Fruit fly (Drosophila melanogaster) whole organism, embryonic: Measurements from ENCODE around the gene CG9664.

Source experiments
- Awh ChIP-seq: fragments of 200-800 bp; sonication (Bioruptor generic); IDR thresholded peaks from 2 replicates; pipeline ENCODE4, ENCODE4 v1.3.6; 2022; ENCODE audit warnings: missing biosample characterization, missing genetic modification characterization
- BEAF-32 ChIP-seq: fragments of 200-800 bp; sonication (Bioruptor generic); optimal IDR thresholded peaks from 3 replicates; lab custom pipeline; 2017; ENCODE audit warnings: missing biosample characterization, missing genetic modification characterization, mild to moderate bottlenecking, moderate library complexity, missing genetic modification reagents
- BtbVII ChIP-seq: fragments of 200-800 bp; sonication (Bioruptor generic); optimal IDR thresholded peaks from 3 replicates; lab custom pipeline; 2017; ENCODE audit warnings: missing biosample characterization, mild to moderate bottlenecking, missing genetic modification characterization
- CG10147 ChIP-seq: fragments of 200-800 bp; sonication (Bioruptor generic); optimal IDR thresholded peaks from 2 replicates; lab custom pipeline; 2019; ENCODE audit warnings: missing biosample characterization, mild to moderate bottlenecking, missing genetic modification characterization, moderate library complexity
- CG10654 ChIP-seq: fragments of 200-800 bp; sonication (Bioruptor generic); optimal IDR thresholded peaks from 2 replicates; lab custom pipeline; 2016; ENCODE audit warnings: missing biosample characterization, missing genetic modification characterization
- CG11085 ChIP-seq: fragments of 200-800 bp; sonication (Bioruptor generic); IDR thresholded peaks from 2 replicates; pipeline ENCODE4 v1.3.6; 2022; ENCODE audit warnings: missing biosample characterization, missing genetic modification characterization
- CG12104 ChIP-seq: fragments of 200-800 bp; sonication (Bioruptor generic); optimal IDR thresholded peaks from 3 replicates; lab custom pipeline; 2016; ENCODE audit warnings: missing biosample characterization, missing genetic modification characterization
- CG12942 ChIP-seq: fragments of 200-800 bp; sonication (Bioruptor generic); optimal IDR thresholded peaks from 3 replicates; lab custom pipeline; 2016; ENCODE audit warnings: missing biosample characterization, missing genetic modification characterization
- CG15011 ChIP-seq: fragments of 200-800 bp; sonication (Bioruptor generic); optimal IDR thresholded peaks from 3 replicates; lab custom pipeline; 2018; ENCODE audit warnings: missing biosample characterization, mild to moderate bottlenecking, missing genetic modification characterization
- CG17568 ChIP-seq: fragments of 200-800 bp; sonication (Bioruptor generic); optimal IDR thresholded peaks from 2 replicates; lab custom pipeline; 2018; ENCODE audit warnings: missing biosample characterization, mild to moderate bottlenecking, missing genetic modification characterization, moderate library complexity
- CG18764 ChIP-seq: fragments of 200-800 bp; sonication (Bioruptor generic); optimal IDR thresholded peaks from 3 replicates; lab custom pipeline; 2016; ENCODE audit warnings: missing biosample characterization, missing genetic modification characterization
- CG2120 ChIP-seq: fragments of 200-800 bp; sonication (Bioruptor generic); optimal IDR thresholded peaks from 3 replicates; lab custom pipeline; 2016; ENCODE audit warnings: missing biosample characterization, missing genetic modification characterization
- CG30403 ChIP-seq: fragments of 200-800 bp; sonication (Bioruptor generic); optimal IDR thresholded peaks from 3 replicates; lab custom pipeline; 2016; ENCODE audit warnings: missing biosample characterization, missing genetic modification characterization
- CG42726 ChIP-seq: fragments of 200-800 bp; sonication (Bioruptor generic); IDR thresholded peaks from 2 replicates; pipeline ENCODE4 v1.3.6; 2022; ENCODE audit warnings: missing biosample characterization, missing genetic modification characterization; ENCODE audit not compliant: partially characterized antibody
- CG4707 ChIP-seq: fragments of 200-800 bp; sonication (Bioruptor generic); optimal IDR thresholded peaks from 2 replicates; lab custom pipeline; 2018; ENCODE audit warnings: missing biosample characterization, mild to moderate bottlenecking, missing genetic modification characterization, moderate library complexity
- CG5953 ChIP-seq: fragments of 200-800 bp; sonication (Bioruptor generic); IDR thresholded peaks from 2 replicates; pipeline ENCODE4 v1.3.6; 2022; ENCODE audit warnings: missing biosample characterization, missing genetic modification characterization
- CG6254 ChIP-seq: fragments of 200-800 bp; sonication (Bioruptor generic); optimal IDR thresholded peaks from 3 replicates; lab custom pipeline; 2017; ENCODE audit warnings: mild to moderate bottlenecking, missing biosample characterization, missing genetic modification reagents, missing genetic modification characterization
- CG6854 ChIP-seq: fragments of 200-800 bp; sonication (Bioruptor generic); optimal IDR thresholded peaks from 3 replicates; lab custom pipeline; 2017; ENCODE audit warnings: missing biosample characterization, mild to moderate bottlenecking, missing genetic modification characterization
- CG7745 ChIP-seq: fragments of 200-800 bp; sonication (Bioruptor generic); optimal IDR thresholded peaks from 2 replicates; lab custom pipeline; 2018; ENCODE audit warnings: missing biosample characterization, mild to moderate bottlenecking, missing genetic modification characterization, moderate library complexity
- CG7839 ChIP-seq: fragments of 200-800 bp; sonication (Bioruptor generic); optimal IDR thresholded peaks from 3 replicates; lab custom pipeline; 2018; ENCODE audit warnings: missing biosample characterization, mild to moderate bottlenecking, missing genetic modification characterization, moderate library complexity
- CG7928 ChIP-seq: fragments of 200-800 bp; sonication (Bioruptor generic); optimal IDR thresholded peaks from 2 replicates; lab custom pipeline; 2017; ENCODE audit warnings: missing biosample characterization, mild to moderate bottlenecking, missing genetic modification characterization
- CG8281 ChIP-seq: fragments of 200-800 bp; sonication (Bioruptor generic); optimal IDR thresholded peaks from 2 replicates; lab custom pipeline; 2018; ENCODE audit warnings: missing biosample characterization, mild to moderate bottlenecking, missing genetic modification characterization, moderate library complexity
- CG8478 ChIP-seq: fragments of >200 bp; optimal IDR thresholded peaks from 2 replicates; lab custom pipeline; 2018
- CG8765 ChIP-seq: fragments of 200-800 bp; sonication (Bioruptor generic); IDR thresholded peaks from 2 replicates; pipeline ENCODE4 v1.3.6; 2022; ENCODE audit warnings: missing biosample characterization, missing genetic modification characterization
- CoRest ChIP-seq: fragments of 200-800 bp; sonication (Bioruptor generic); optimal IDR thresholded peaks from 3 replicates; lab custom pipeline; 2018; ENCODE audit warnings: missing biosample characterization, mild to moderate bottlenecking, missing genetic modification characterization, moderate library complexity
- E2f2 ChIP-seq: fragments of 200-800 bp; sonication (Bioruptor generic); IDR thresholded peaks from 2 replicates; pipeline ENCODE4 v1.3.6; 2022; ENCODE audit warnings: missing biosample characterization, missing genetic modification characterization
- HHEX ChIP-seq: fragments of 200-800 bp; sonication (Bioruptor generic); optimal IDR thresholded peaks from 3 replicates; lab custom pipeline; 2017; ENCODE audit warnings: missing biosample characterization, mild to moderate bottlenecking, missing genetic modification characterization, missing genetic modification reagents
- Hmr ChIP-seq: fragments of 200-800 bp; sonication (Bioruptor generic); optimal IDR thresholded peaks from 3 replicates; lab custom pipeline; 2017; ENCODE audit warnings: mild to moderate bottlenecking, missing biosample characterization, missing genetic modification reagents, missing genetic modification characterization
- Jarid2 ChIP-seq: fragments of 200-800 bp; sonication (Bioruptor generic); optimal IDR thresholded peaks from 3 replicates; lab custom pipeline; 2017; ENCODE audit warnings: mild to moderate bottlenecking, missing biosample characterization, missing genetic modification reagents, missing genetic modification characterization
- Med ChIP-seq: fragments of 200-800 bp; sonication (Bioruptor generic); peaks from one replicate; lab custom pipeline; 2016; ENCODE audit warnings: missing biosample characterization, missing genetic modification characterization, mild to moderate bottlenecking, inconsistent platforms, moderate library complexity
- NC2β ChIP-seq: fragments of 200-800 bp; sonication (Bioruptor generic); optimal IDR thresholded peaks from 2 replicates; lab custom pipeline; 2016; ENCODE audit warnings: missing biosample characterization, missing genetic modification characterization
- Poxn ChIP-seq: fragments of 200-800 bp; sonication (Bioruptor generic); IDR thresholded peaks from 2 replicates; pipeline ENCODE4 v1.3.6; 2022; ENCODE audit warnings: missing biosample characterization, missing genetic modification characterization
- Sry-β ChIP-seq: fragments of 200-800 bp; sonication (Bioruptor generic); optimal IDR thresholded peaks from 2 replicates; lab custom pipeline; 2018; ENCODE audit warnings: missing biosample characterization, mild to moderate bottlenecking, missing genetic modification characterization, moderate library complexity
- Usf ChIP-seq: fragments of 200-800 bp; sonication (Bioruptor generic); optimal IDR thresholded peaks from 2 replicates; lab custom pipeline; 2017; ENCODE audit warnings: missing genotype, missing biosample characterization, missing genetic modification characterization
- caup ChIP-seq: fragments of 200-800 bp; sonication (Bioruptor generic); optimal IDR thresholded peaks from 3 replicates; lab custom pipeline; 2017; ENCODE audit warnings: missing biosample characterization, mild to moderate bottlenecking, missing genetic modification characterization, moderate library complexity; ENCODE audit not compliant: severe bottlenecking
- ewg ChIP-seq: fragments of 200-800 bp; sonication (Bioruptor generic); optimal IDR thresholded peaks from 3 replicates; lab custom pipeline; 2017; ENCODE audit warnings: mild to moderate bottlenecking, missing biosample characterization, missing genetic modification reagents, missing genetic modification characterization
- gce ChIP-seq: fragments of 200-800 bp; sonication (Bioruptor generic); IDR thresholded peaks from 3 replicates; pipeline ENCODE4 v1.3.6; 2022; ENCODE audit warnings: missing biosample characterization, missing genetic modification characterization
- h ChIP-seq: fragments of >200 bp; optimal IDR thresholded peaks from 2 replicates; lab custom pipeline; 2017
- ind ChIP-seq: fragments of 200-800 bp; sonication (Bioruptor generic); optimal IDR thresholded peaks from 3 replicates; lab custom pipeline; 2016; ENCODE audit warnings: missing biosample characterization, missing genetic modification characterization
- knrl ChIP-seq: fragments of 200-800 bp; sonication (Bioruptor generic); IDR thresholded peaks from 3 replicates; pipeline ENCODE4 v1.3.6; 2022; ENCODE audit warnings: missing biosample characterization, missing genetic modification characterization; ENCODE audit not compliant: partially characterized antibody
- onecut ChIP-seq: fragments of 200-800 bp; sonication (Bioruptor generic); IDR thresholded peaks from 2 replicates; pipeline ENCODE4 v1.3.6; 2022; ENCODE audit warnings: missing biosample characterization, missing genetic modification characterization
- pb ChIP-seq: fragments of 200-800 bp; sonication (Bioruptor generic); optimal IDR thresholded peaks from 3 replicates; lab custom pipeline; 2016; ENCODE audit warnings: missing biosample characterization, missing genetic modification characterization
- phol ChIP-seq: fragments of 200-800 bp; sonication (Bioruptor generic); optimal IDR thresholded peaks from 3 replicates; lab custom pipeline; 2018; ENCODE audit warnings: missing biosample characterization, mild to moderate bottlenecking, missing genetic modification characterization, moderate library complexity
- pita ChIP-seq: fragments of 200-800 bp; sonication (Bioruptor generic); optimal IDR thresholded peaks from 2 replicates; lab custom pipeline; 2017; ENCODE audit warnings: missing biosample characterization, mild to moderate bottlenecking, missing genetic modification characterization
- run ChIP-seq: fragments of 200-800 bp; sonication (Bioruptor generic); optimal IDR thresholded peaks from 3 replicates; lab custom pipeline; 2018; ENCODE audit warnings: missing biosample characterization, mild to moderate bottlenecking, missing genetic modification characterization
- schlank ChIP-seq: fragments of 200-800 bp; sonication (Bioruptor generic); optimal IDR thresholded peaks from 2 replicates; lab custom pipeline; 2018; ENCODE audit warnings: missing biosample characterization, mild to moderate bottlenecking, missing genetic modification characterization
- seq ChIP-seq: fragments of 200-800 bp; sonication (Bioruptor generic); IDR thresholded peaks from 2 replicates; pipeline ENCODE4 v1.3.6; 2022; ENCODE audit warnings: missing biosample characterization, missing genetic modification characterization
- tgo ChIP-seq: fragments of 200-800 bp; sonication (Bioruptor generic); IDR thresholded peaks from 3 replicates; pipeline ENCODE4 v1.3.6; 2022; ENCODE audit warnings: missing biosample characterization, missing genetic modification characterization
- tll ChIP-seq, 2 experiments: fragments of 200-800 bp in 1 of 2; fragments of >200 bp in 1 of 2; sonication (Bioruptor generic) in 1 of 2; optimal IDR thresholded peaks; 2 replicates each; lab custom pipeline; 2017 to 2019; ENCODE audit warnings: missing biosample characterization in 2 of 2, missing genetic modification characterization in 2 of 2, mild to moderate bottlenecking in 1 of 2, moderate library complexity in 1 of 2

The CG9664 gene

DNA sequence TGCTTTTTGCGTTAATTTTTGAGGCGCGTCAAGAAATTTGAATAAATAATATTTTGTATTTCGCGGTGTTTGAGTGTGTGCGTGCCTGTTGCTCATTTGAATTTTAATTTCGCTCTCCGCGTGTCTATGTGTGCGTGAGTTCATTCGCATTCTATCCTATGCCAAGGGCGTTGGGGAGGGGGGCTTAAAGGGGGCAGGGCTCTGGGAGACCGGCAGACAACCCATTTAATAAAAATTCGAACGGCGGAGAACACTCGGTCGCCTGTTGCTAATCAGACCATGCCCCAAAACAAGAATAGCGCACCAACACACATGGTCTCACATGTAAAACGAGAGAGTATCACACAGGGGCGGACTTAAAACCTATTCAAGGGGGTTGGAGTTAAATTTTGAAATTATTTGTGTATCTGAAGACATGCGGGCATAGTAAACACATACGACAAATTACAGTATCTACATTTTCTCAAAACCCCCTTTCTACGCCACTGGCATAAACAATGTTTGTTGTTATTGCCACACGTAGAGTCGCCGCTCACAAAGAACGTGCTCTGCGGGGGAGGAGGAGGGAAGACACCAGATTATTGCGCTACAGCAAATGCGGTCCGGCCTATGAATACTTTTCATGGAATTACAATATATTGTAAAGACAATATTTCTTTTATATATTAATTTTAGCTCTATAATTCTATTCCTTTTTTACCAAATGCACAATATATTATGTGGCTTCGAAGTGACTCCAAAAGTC is 7.4 kb upstream of the CG9664 start (continued):
- peak; percentile 99 for TF ChIP-seq CG12942
- peak; percentile 95 for TF ChIP-seq CG8281 (tag; lab: Kevin White, UChicago)
- TF ChIP-seq CG30403, result peak; percentile 100
- no peak for TF ChIP-seq CG42726 (GFP tag; lab: Robert Waterston, UW)
- TF ChIP-seq gce, result peak; percentile 98
- peak; percentile 46; the same call in 2 of the 3 replicates for TF ChIP-seq knrl (GFP tag; lab: Robert Waterston, UW)
- TF ChIP-seq CG8765, result peak; percentile 99
- peak; percentile 79 for TF ChIP-seq Sry-β (GFP tag; lab: Kevin White, UChicago)
- TF ChIP-seq CG12104, result peak; percentile 99
- TF ChIP-seq ind (GFP tag; lab: Kevin White, UChicago), result peak; percentile 100
- TF ChIP-seq CG15011 (GFP tag; lab: Kevin White, UChicago), result peak; percentile 99
- peak; percentile 100 for TF ChIP-seq Hmr (GFP tag; lab: Kevin White, UChicago)
- TF ChIP-seq pita, result no peak
- TF ChIP-seq Usf (GFP tag; lab: Kevin White, UChicago), result peak; percentile 99
- peak; percentile 99 for TF ChIP-seq CG10654 (GFP tag; lab: Kevin White, UChicago)
- TF ChIP-seq schlank (tag; lab: Kevin White, UChicago), result peak; percentile 100
- TF ChIP-seq Jarid2 (GFP tag; lab: Kevin White, UChicago), result peak; percentile 96
- TF ChIP-seq onecut, result peak; percentile 99
- TF ChIP-seq NC2β (GFP tag; lab: Kevin White, UChicago), result peak; percentile 99
- peak; percentile 99 for TF ChIP-seq Poxn (GFP tag; lab: Robert Waterston, UW)
- TF ChIP-seq CG10147 (GFP tag; lab: Kevin White, UChicago), result peak; percentile 98
- TF ChIP-seq ewg (GFP tag; lab: Kevin White, UChicago), result peak; percentile 99
- TF ChIP-seq CG17568 (GFP tag; lab: Kevin White, UChicago), result peak; percentile 99
- TF ChIP-seq CG8478 (lab: Kevin White, UChicago), result no peak
- peak; percentile 100 for TF ChIP-seq CoRest (tag; lab: Kevin White, UChicago)
- peak; percentile 99 for TF ChIP-seq seq (GFP tag; lab: Robert Waterston, UW)
- TF ChIP-seq tgo (GFP tag; lab: Robert Waterston, UW), result peak; percentile 99
- TF ChIP-seq CG6854 (GFP tag; lab: Kevin White, UChicago), result peak; percentile 99
- TF ChIP-seq E2f2 (GFP tag; lab: Robert Waterston, UW), result peak; percentile 89
- peak; percentile 97 for TF ChIP-seq CG4707
- peak; percentile 100 for TF ChIP-seq CG2120 (GFP tag; lab: Kevin White, UChicago)
- peak; percentile 98 for TF ChIP-seq run (tag; lab: Kevin White, UChicago)
- TF ChIP-seq HHEX (GFP tag; lab: Kevin White, UChicago), result peak; percentile 100
- TF ChIP-seq CG7745 (tag; lab: Kevin White, UChicago), result peak; percentile 95
- TF ChIP-seq Med (GFP tag; lab: Kevin White, UChicago), result peak; percentile 100
- TF ChIP-seq CG5953 (GFP tag; lab: Robert Waterston, UW), result peak; percentile 95
- peak; percentile 100 for TF ChIP-seq pb (GFP tag; lab: Kevin White, UChicago)
- no peak for TF ChIP-seq h
- TF ChIP-seq caup (GFP tag; lab: Kevin White, UChicago), result peak; percentile 100
- peak; percentile 99 for TF ChIP-seq phol
- TF ChIP-seq CG6254 (GFP tag; lab: Kevin White, UChicago), result peak; percentile 98
- peak; percentile 100 for TF ChIP-seq BtbVII
- peak; percentile 45 for TF ChIP-seq BEAF-32 (GFP tag; lab: Kevin White, UChicago)
- TF ChIP-seq CG11085 (GFP tag; lab: Robert Waterston, UW), result peak; percentile 99
- peak; percentile 99 for TF ChIP-seq Awh (GFP tag; lab: Robert Waterston, UW)
- TF ChIP-seq tll (GFP tag; optimal IDR thresholded peaks at IDR 0.05; lab: Kevin White, UChicago), result peak in 1 of 2 experiments; percentile 90
- peak; percentile 90 for TF ChIP-seq CG7928 (GFP tag; lab: Kevin White, UChicago)
- TF ChIP-seq CG18764 (GFP tag; lab: Kevin White, UChicago), result peak; percentile 99
- TF ChIP-seq CG7839 (tag; lab: Kevin White, UChicago), result peak; percentile 100
